Fruit fly (Drosophila melanogaster) whole organism, pupa: ENCODE results near the gene hale.

ENCODE experiments used
- CG10348 ChIP-seq: fragments of 200-800 bp; sonication (Bioruptor generic); IDR thresholded peaks from 2 replicates; pipeline ENCODE4 v1.3.6; 2022; ENCODE audit warnings: missing biosample characterization, missing genetic modification characterization
- CG12605 ChIP-seq: fragments of 200-800 bp; sonication (Bioruptor generic); IDR thresholded peaks from 2 replicates; pipeline ENCODE4 v1.3.6; 2022; ENCODE audit warnings: missing biosample characterization, missing genetic modification characterization
- CG13204 ChIP-seq: fragments of 200-800 bp; sonication (Bioruptor generic); optimal IDR thresholded peaks from 2 replicates; lab custom pipeline; 2018; ENCODE audit warnings: missing biosample characterization, mild to moderate bottlenecking, missing genetic modification characterization, moderate library complexity
- CG14655 ChIP-seq: fragments of 200-800 bp; sonication (Bioruptor generic); optimal IDR thresholded peaks from 3 replicates; lab custom pipeline; 2017; ENCODE audit warnings: mild to moderate bottlenecking, missing biosample characterization, missing genetic modification reagents, missing genetic modification characterization
- CG15710 ChIP-seq: fragments of 200-800 bp; sonication (Bioruptor generic); optimal IDR thresholded peaks from 2 replicates; lab custom pipeline; 2018; ENCODE audit warnings: missing biosample characterization, mild to moderate bottlenecking, missing genetic modification characterization, moderate library complexity
- CG17806 ChIP-seq: fragments of 200-800 bp; sonication (Bioruptor generic); optimal IDR thresholded peaks from 2 replicates; lab custom pipeline; 2018; ENCODE audit warnings: missing biosample characterization, mild to moderate bottlenecking, missing genetic modification characterization, moderate library complexity
- CG32121 ChIP-seq: fragments of 200-800 bp; sonication (Bioruptor generic); IDR thresholded peaks from 2 replicates; pipeline ENCODE4 v1.3.6; 2022; ENCODE audit warnings: missing biosample characterization, missing genetic modification characterization
- CG34367 ChIP-seq: fragments of 200-800 bp; sonication (Bioruptor generic); optimal IDR thresholded peaks from 2 replicates; lab custom pipeline; 2018; ENCODE audit warnings: missing biosample characterization, mild to moderate bottlenecking, missing genetic modification characterization
- CG4496 ChIP-seq: fragments of 200-800 bp; sonication (Bioruptor generic); IDR thresholded peaks from 3 replicates; pipeline ENCODE4 v1.3.6; 2022; ENCODE audit warnings: missing biosample characterization, missing genetic modification characterization
- CG8159 ChIP-seq: fragments of 200-800 bp; sonication (Bioruptor generic); optimal IDR thresholded peaks from 3 replicates; lab custom pipeline; 2018; ENCODE audit warnings: missing biosample characterization, mild to moderate bottlenecking, missing genetic modification characterization, moderate library complexity
- CG8301 ChIP-seq: fragments of 200-800 bp; sonication (Bioruptor generic); optimal IDR thresholded peaks from 2 replicates; lab custom pipeline; 2018; ENCODE audit warnings: missing biosample characterization, mild to moderate bottlenecking, missing genetic modification characterization
- CG9948 ChIP-seq: fragments of 200-800 bp; sonication (Bioruptor generic); optimal IDR thresholded peaks from 2 replicates; lab custom pipeline; 2018; ENCODE audit warnings: missing biosample characterization, mild to moderate bottlenecking, missing genetic modification characterization, moderate library complexity
- D1 ChIP-seq: fragments of 200-800 bp; sonication (Bioruptor generic); optimal IDR thresholded peaks from 2 replicates; lab custom pipeline; 2018; ENCODE audit warnings: missing biosample characterization, mild to moderate bottlenecking, missing genetic modification characterization, moderate library complexity
- EcR ChIP-seq: fragments of 200-800 bp; sonication (Bioruptor generic); optimal IDR thresholded peaks from 3 replicates; lab custom pipeline; 2019; ENCODE audit warnings: missing biosample characterization, missing genetic modification characterization, mild to moderate bottlenecking, moderate library complexity, missing genetic modification reagents
- Ets98B ChIP-seq: fragments of 200-800 bp; sonication (Bioruptor generic); IDR thresholded peaks from 2 replicates; pipeline ENCODE4 v1.3.6; 2022; ENCODE audit warnings: missing biosample characterization, missing genetic modification characterization
- Pif1A ChIP-seq: fragments of 200-800 bp; sonication (Bioruptor generic); optimal IDR thresholded peaks from 3 replicates; lab custom pipeline; 2016; ENCODE audit warnings: missing biosample characterization, missing genetic modification characterization
- Pif1B ChIP-seq: fragments of 200-800 bp; sonication (Bioruptor generic); optimal IDR thresholded peaks from 3 replicates; lab custom pipeline; 2016; ENCODE audit warnings: missing biosample characterization, missing genetic modification characterization
- Snoo ChIP-seq: fragments of 200-800 bp; sonication (Bioruptor generic); optimal IDR thresholded peaks from 3 replicates; lab custom pipeline; 2017; ENCODE audit warnings: missing biosample characterization, mild to moderate bottlenecking, missing genetic modification characterization, inconsistent platforms
- fd96Ca ChIP-seq: fragments of 200-800 bp; sonication (Bioruptor generic); IDR thresholded peaks from 3 replicates; pipeline ENCODE4 v1.3.6; 2022; ENCODE audit warnings: missing biosample characterization, missing genetic modification characterization
- gl ChIP-seq: fragments of 200-800 bp; sonication (Bioruptor generic); optimal IDR thresholded peaks from 2 replicates; lab custom pipeline; 2018; ENCODE audit warnings: missing biosample characterization, mild to moderate bottlenecking, missing genetic modification characterization
- rn ChIP-seq: fragments of 200-800 bp; sonication (Bioruptor generic); IDR thresholded peaks from 2 replicates; pipeline ENCODE4 v1.3.6; 2022; ENCODE audit warnings: missing biosample characterization, missing genetic modification characterization

Gene hale

dm6 chr3L:19968725-19969598 lies 16.7 kb downstream of the hale start:
- TF ChIP-seq CG32121 (GFP tag; lab: Robert Waterston, UW), result no peak
- TF ChIP-seq CG14655 (GFP tag; lab: Kevin White, UChicago), result peak; percentile 15

dm6 chr3L:19961805-19962204 lies 23.9 kb downstream of the hale start:
- no peak for TF ChIP-seq D1 (tag; lab: Kevin White, UChicago)
- TF ChIP-seq Snoo (tag; lab: Kevin White, UChicago), result no peak
- TF ChIP-seq CG8159 (tag; lab: Kevin White, UChicago), result peak; percentile 51
- no peak for TF ChIP-seq Ets98B
- peak; percentile 26 for TF ChIP-seq Pif1B
- no peak for TF ChIP-seq rn
- no peak for TF ChIP-seq CG17806 (tag; lab: Kevin White, UChicago)
- no peak for TF ChIP-seq gl (tag; lab: Kevin White, UChicago)
- 0 out of 3 replicates have a peak, but pooled peaks have one; percentile 20 for TF ChIP-seq CG4496 (GFP tag; lab: Robert Waterston, UW)
- no peak for TF ChIP-seq fd96Ca (GFP tag; lab: Robert Waterston, UW)
- peak; percentile 41 for TF ChIP-seq CG34367
- no peak for TF ChIP-seq CG9948 (tag; lab: Kevin White, UChicago)
- TF ChIP-seq CG8301 (tag; lab: Kevin White, UChicago), result peak; percentile 39
- no peak for TF ChIP-seq CG32121 (GFP tag; lab: Robert Waterston, UW)
- no peak for TF ChIP-seq Pif1A (GFP tag; lab: Kevin White, UChicago)
- no peak for TF ChIP-seq CG10348 (GFP tag; lab: Robert Waterston, UW)
- TF ChIP-seq CG14655 (GFP tag; lab: Kevin White, UChicago), result peak; percentile 40
- TF ChIP-seq CG15710 (tag; lab: Kevin White, UChicago), result peak; percentile 56
- peak; percentile 38; the same call in 1 of the 2 replicates for TF ChIP-seq CG12605 (GFP tag; lab: Robert Waterston, UW)
- TF ChIP-seq EcR (GFP tag; lab: Kevin White, UChicago), result no peak
- no peak for TF ChIP-seq CG13204 (GFP tag; lab: Kevin White, UChicago)

dm6 chr3L:19955699-19956098 lies 30.0 kb downstream of the hale start, which contains the start of gene CG42263:
Gene CG42263 (minus strand): TSS chr3L:19955799.
- no peak for TF ChIP-seq CG12605 (GFP tag; lab: Robert Waterston, UW)
- TF ChIP-seq Pif1A (GFP tag; lab: Kevin White, UChicago), result no peak
- TF ChIP-seq CG14655 (GFP tag; lab: Kevin White, UChicago), result no peak
- TF ChIP-seq Pif1B, result no peak
- no peak for TF ChIP-seq CG10348 (GFP tag; lab: Robert Waterston, UW)
- TF ChIP-seq CG8159 (tag; lab: Kevin White, UChicago), result no peak
- TF ChIP-seq Snoo (tag; lab: Kevin White, UChicago), result no peak
- no peak for TF ChIP-seq CG15710 (tag; lab: Kevin White, UChicago)
- no peak for TF ChIP-seq CG17806 (tag; lab: Kevin White, UChicago)
- TF ChIP-seq Ets98B, result no peak

DNA sequence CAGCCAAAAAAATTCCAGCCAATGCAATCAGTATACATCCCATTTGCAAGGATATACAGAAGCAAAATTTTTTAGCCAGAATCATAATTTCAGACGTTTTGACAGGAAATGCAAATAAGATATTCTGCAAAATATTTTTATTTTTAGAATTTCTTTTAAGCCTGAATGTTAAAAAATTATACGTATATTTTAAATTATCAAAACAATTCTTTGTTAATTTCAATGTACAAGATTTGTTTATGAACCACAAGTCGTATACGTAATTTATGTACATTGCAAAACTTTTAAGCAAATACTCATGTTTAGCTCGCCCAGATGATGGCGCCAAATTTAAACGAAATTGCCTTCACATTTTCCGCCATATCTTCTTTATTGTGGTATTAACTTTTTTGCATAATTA lies 31.2 kb downstream of the hale start, which contains the start of gene CG42654:
CG42654 (minus strand) TSS at position 101 of the 400 bp plus-strand sequence.
- TF ChIP-seq CG17806 (tag; lab: Kevin White, UChicago), result no peak
- no peak for TF ChIP-seq CG8159 (tag; lab: Kevin White, UChicago)
- TF ChIP-seq Snoo (tag; lab: Kevin White, UChicago), result no peak
- TF ChIP-seq CG32121 (GFP tag; lab: Robert Waterston, UW), result no peak
- no peak for TF ChIP-seq CG8301 (tag; lab: Kevin White, UChicago)
- TF ChIP-seq D1 (tag; lab: Kevin White, UChicago), result no peak

dm6 chr3L:19953612-19954011 lies 32.1 kb downstream of the hale start, which contains the start of gene CG42655:
Gene CG42655 (minus strand): TSS chr3L:19953712.
- TF ChIP-seq CG12605 (GFP tag; lab: Robert Waterston, UW) (no peak), rn (no peak), Ets98B (no peak), D1 (tag; lab: Kevin White, UChicago) (no peak), CG4496 (GFP tag; lab: Robert Waterston, UW) (no peak), CG17806 (tag; lab: Kevin White, UChicago) (no peak), Snoo (tag; lab: Kevin White, UChicago) (no peak), CG32121 (GFP tag; lab: Robert Waterston, UW) (no peak), CG15710 (tag; lab: Kevin White, UChicago) (no peak), CG8159 (tag; lab: Kevin White, UChicago) (no peak), gl (tag; lab: Kevin White, UChicago) (no peak), CG14655 (GFP tag; lab: Kevin White, UChicago) (no peak), CG10348 (GFP tag; lab: Robert Waterston, UW) (no peak), CG8301 (tag; lab: Kevin White, UChicago) (no peak), Pif1A (GFP tag; lab: Kevin White, UChicago) (no peak), EcR (GFP tag; lab: Kevin White, UChicago) (no peak), fd96Ca (GFP tag; lab: Robert Waterston, UW) (no peak), CG34367 (no peak), CG9948 (tag; lab: Kevin White, UChicago) (no peak), Pif1B (no peak)
